Fruit fly (Drosophila melanogaster) whole organism, adult: ENCODE results near the gene TwdlY.

Source experiments
- Crg-1 ChIP-seq: fragments of 200-800 bp; sonication (Bioruptor generic); optimal IDR thresholded peaks from 2 replicates; lab custom pipeline; 2016; ENCODE audit warnings: missing biosample characterization, missing genetic modification characterization
- Hr96 ChIP-seq: fragments of 200-800 bp; sonication (Bioruptor generic); optimal IDR thresholded peaks from 2 replicates; lab custom pipeline; 2016; ENCODE audit warnings: missing biosample characterization, missing genetic modification characterization

dm6 chrX:16694959-16695358 lies 39.8 kb upstream of the TwdlY start, which contains the start of gene Septin4:
- no peak for TF ChIP-seq Hr96 (GFP tag; lab: Kevin White, UChicago)
- no peak for TF ChIP-seq Crg-1 (GFP tag; lab: Kevin White, UChicago)
